Fruit fly (Drosophila melanogaster) whole organism: ENCODE measurements around the gene Gr32a.

Experiments
- CG8478 ChIP-seq: fragments of >200 bp; optimal IDR thresholded peaks from 2 replicates; lab custom pipeline; 2018; ENCODE audit warnings: inconsistent platforms
- Dll ChIP-seq: fragments of >200 bp; optimal IDR thresholded peaks from 2 replicates; lab custom pipeline; 2017
- EcR ChIP-seq, 2 experiments: fragments of >200 bp; optimal IDR thresholded peaks; 2 replicates each; lab custom pipeline; 2017; ENCODE audit warnings: missing biosample characterization in 2 of 2, missing genetic modification characterization in 2 of 2, missing genetic modification reagents in 2 of 2
- pan ChIP-seq: fragments of >200 bp; optimal IDR thresholded peaks from 2 replicates; lab custom pipeline; 2017
- psq ChIP-seq: fragments of >200 bp; optimal IDR thresholded peaks from 2 replicates; lab custom pipeline; 2017
- usp ChIP-seq: fragments of >200 bp; optimal IDR thresholded peaks from 2 replicates; lab custom pipeline; 2017; ENCODE audit warnings: missing biosample characterization, missing genetic modification characterization, mixed read lengths

Gene Gr32a

dm6 chr2L:11073947-11074346, 39.9 kb upstream of the Gr32a start:
- TF ChIP-seq psq (no peak), usp (GFP tag; lab: Kevin White, UChicago) (no peak), pan (lab: Kevin White, UChicago) (no peak)

- no peak for TF ChIP-seq CG8478 (lab: Kevin White, UChicago)
- no peak for TF ChIP-seq pan (lab: Kevin White, UChicago)
- no peak for TF ChIP-seq psq
- no peak for TF ChIP-seq Dll
- TF ChIP-seq usp (GFP tag; lab: Kevin White, UChicago): no peak
- no peak for TF ChIP-seq EcR (GFP tag; optimal IDR thresholded peaks at IDR 0.05; lab: Kevin White, UChicago)
Observed at dm6 chr2L:11075114-11075513, 38.7 kb upstream of the Gr32a start, which contains the start of gene CG43725. TSS of gene CG43725 (plus strand) at chr2L:11075513.

- no peak for TF ChIP-seq EcR (GFP tag; optimal IDR thresholded peaks at IDR 0.05; lab: Kevin White, UChicago)
- TF ChIP-seq psq: no peak
- TF ChIP-seq usp (GFP tag; lab: Kevin White, UChicago): no peak
- no peak for TF ChIP-seq Dll
- TF ChIP-seq CG8478 (lab: Kevin White, UChicago): no peak
- no peak for TF ChIP-seq pan (lab: Kevin White, UChicago)
Observed at dm6 chr2L:11081337-11081736, 32.5 kb upstream of the Gr32a start, which contains the start of gene AstC. TSS of gene AstC (minus strand) at chr2L:11081399.

- TF ChIP-seq EcR (GFP tag; optimal IDR thresholded peaks at IDR 0.05; lab: Kevin White, UChicago): no peak
- TF ChIP-seq CG8478 (lab: Kevin White, UChicago): no peak
- TF ChIP-seq Dll: no peak
- TF ChIP-seq psq: no peak
- TF ChIP-seq pan (lab: Kevin White, UChicago): no peak
- no peak for TF ChIP-seq usp (GFP tag; lab: Kevin White, UChicago)
Observed at dm6 chr2L:11082025-11082424, 31.8 kb upstream of the Gr32a start.

dm6 chr2L:11085129-11085528, 28.7 kb upstream of the Gr32a start, which contains the start of gene AstCC:
TSS of gene AstCC (minus strand) at chr2L:11085229.
- TF ChIP-seq Dll (no peak), pan (lab: Kevin White, UChicago) (no peak), usp (GFP tag; lab: Kevin White, UChicago) (no peak), EcR (GFP tag; optimal IDR thresholded peaks at IDR 0.05; lab: Kevin White, UChicago) (no peak), CG8478 (lab: Kevin White, UChicago) (no peak), psq (no peak)

dm6 chr2L:11086357-11086924, 27.4 kb upstream of the Gr32a start, which contains the start of gene CG16854:
TSS of gene CG16854 (plus strand) at chr2L:11086721.
- TF ChIP-seq CG8478 (lab: Kevin White, UChicago) (no peak), pan (lab: Kevin White, UChicago) (no peak), EcR (GFP tag; optimal IDR thresholded peaks at IDR 0.05; lab: Kevin White, UChicago) (no peak), usp (GFP tag; lab: Kevin White, UChicago) (no peak), Dll (no peak), psq (no peak)

dm6 chr2L:11091111-11091510, 22.7 kb upstream of the Gr32a start, which contains the start of gene Wdr59:
TSS of gene Wdr59 (plus strand) at chr2L:11091444.
- no peak for TF ChIP-seq Dll
- TF ChIP-seq EcR (GFP tag; optimal IDR thresholded peaks at IDR 0.05; lab: Kevin White, UChicago): no peak
- TF ChIP-seq usp (GFP tag; lab: Kevin White, UChicago): no peak
- TF ChIP-seq CG8478 (lab: Kevin White, UChicago): no peak
- no peak for TF ChIP-seq psq
- no peak for TF ChIP-seq pan (lab: Kevin White, UChicago)

- TF ChIP-seq Dll: no peak
- TF ChIP-seq EcR (GFP tag; optimal IDR thresholded peaks at IDR 0.05; lab: Kevin White, UChicago): no peak
- no peak for TF ChIP-seq psq
- TF ChIP-seq CG8478 (lab: Kevin White, UChicago): no peak
- TF ChIP-seq usp (GFP tag; lab: Kevin White, UChicago): no peak
- no peak for TF ChIP-seq pan (lab: Kevin White, UChicago)
Observed at dm6 chr2L:11100516-11101061, 13.2 kb upstream of the Gr32a start, which contains the start of gene Ge-1. TSS of gene Ge-1 (minus strand) at chr2L:11100888.

dm6 chr2L:11105320-11105719, 8.5 kb upstream of the Gr32a start:
- TF ChIP-seq Dll (no peak), EcR (GFP tag; optimal IDR thresholded peaks at IDR 0.05; lab: Kevin White, UChicago) (no peak), usp (GFP tag; lab: Kevin White, UChicago) (no peak), CG8478 (lab: Kevin White, UChicago) (no peak), pan (lab: Kevin White, UChicago) (no peak), psq (no peak)

- TF ChIP-seq CG8478 (lab: Kevin White, UChicago) (no peak), usp (GFP tag; lab: Kevin White, UChicago) (no peak), psq (no peak), pan (lab: Kevin White, UChicago) (no peak), Dll (no peak), EcR (GFP tag; optimal IDR thresholded peaks at IDR 0.05; lab: Kevin White, UChicago) (no peak)
Observed at dm6 chr2L:11106562-11106962, 7.3 kb upstream of the Gr32a start, which contains the start of gene Reps. TSS of gene Reps (minus strand) at chr2L:11106645.

- TF ChIP-seq psq: no peak
- TF ChIP-seq Dll: no peak
- no peak for TF ChIP-seq CG8478 (lab: Kevin White, UChicago)
- no peak for TF ChIP-seq pan (lab: Kevin White, UChicago)
- TF ChIP-seq usp (GFP tag; lab: Kevin White, UChicago): no peak
- no peak for TF ChIP-seq EcR (GFP tag; optimal IDR thresholded peaks at IDR 0.05; lab: Kevin White, UChicago)
Observed at dm6 chr2L:11113011-11113528, 744 bp upstream of the Gr32a start, which contains the start of gene Idua. TSS of gene Idua (minus strand) at chr2L:11113061.
